Worm (Caenorhabditis elegans) whole organism, L2 larva: ENCODE measurements around the gene C52E2.3.

Experiments used
- C34F6.9 ChIP-seq: fragments of 150-350 bp; optimal IDR thresholded peaks from 2 replicates; lab custom pipeline; 2014; ENCODE audit warnings: missing biosample characterization, missing genetic modification characterization
- F13H6.1 ChIP-seq: sonication (generic microtip); optimal IDR thresholded peaks from 2 replicates; lab custom pipeline; 2016; ENCODE audit warnings: missing genetic modification characterization, missing compliant biosample characterization
- R02D3.7 ChIP-seq: fragments of 150-350 bp; optimal IDR thresholded peaks from 2 replicates; lab custom pipeline; 2014; ENCODE audit warnings: missing biosample characterization, missing genetic modification characterization
- Y55F3AM.14 ChIP-seq: fragments of 200-800 bp; sonication (Bioruptor generic); optimal IDR thresholded peaks from 2 replicates; lab custom pipeline; 2018; ENCODE audit warnings: mild to moderate bottlenecking, missing genetic modification characterization, missing compliant biosample characterization
- ZK546.5 ChIP-seq: sonication (generic microtip); optimal IDR thresholded peaks from 2 replicates; lab custom pipeline; 2017; ENCODE audit warnings: missing biosample characterization, missing genetic modification characterization
- alr-1 ChIP-seq: fragments of 150-350 bp; optimal IDR thresholded peaks from 2 replicates; lab custom pipeline; 2014; ENCODE audit warnings: missing biosample characterization, missing genetic modification characterization
- aly-2 ChIP-seq: fragments of 150-350 bp; optimal IDR thresholded peaks from 2 replicates; lab custom pipeline; 2014; ENCODE audit warnings: missing biosample characterization, missing genetic modification characterization
- ama-1 ChIP-seq: fragments of 150-350 bp; optimal IDR thresholded peaks from 2 replicates; lab custom pipeline; 2018; ENCODE audit warnings: inconsistent platforms
- blmp-1 ChIP-seq: sonication (generic microtip); optimal IDR thresholded peaks from 2 replicates; lab custom pipeline; 2017; ENCODE audit warnings: missing genetic modification characterization, mild to moderate bottlenecking, missing compliant biosample characterization, antibody characterized with exemption, moderate library complexity; ENCODE audit not compliant: insufficient read depth
- ceh-82 ChIP-seq: fragments of 150-350 bp; optimal IDR thresholded peaks from 2 replicates; lab custom pipeline; 2014; ENCODE audit warnings: missing biosample characterization, missing genetic modification characterization
- crh-2 ChIP-seq: sonication (generic microtip); optimal IDR thresholded peaks from 2 replicates; lab custom pipeline; 2017; ENCODE audit warnings: missing biosample characterization, missing genetic modification characterization
- egl-27 ChIP-seq: sonication (generic microtip); optimal IDR thresholded peaks from 3 replicates; lab custom pipeline; 2017; ENCODE audit warnings: missing biosample characterization, missing genetic modification reagents, missing genetic modification characterization
- elt-3 ChIP-seq: sonication (generic microtip); optimal IDR thresholded peaks from 2 replicates; lab custom pipeline; 2017; ENCODE audit warnings: missing biosample characterization, missing genetic modification characterization
- fos-1 ChIP-seq: fragments of 150-350 bp; optimal IDR thresholded peaks from 2 replicates; lab custom pipeline; 2014; ENCODE audit warnings: missing biosample characterization, missing genetic modification characterization
- gmeb-1 ChIP-seq: fragments of 150-350 bp; optimal IDR thresholded peaks from 2 replicates; lab custom pipeline; 2014; ENCODE audit warnings: missing biosample characterization, missing genetic modification characterization
- lin-11 ChIP-seq: fragments of 150-350 bp; sonication (generic microtip); optimal IDR thresholded peaks from 2 replicates; lab custom pipeline; 2014; ENCODE audit warnings: missing biosample characterization, missing genetic modification characterization, inconsistent platforms, mixed read lengths
- lin-13 ChIP-seq: fragments of 150-350 bp; optimal IDR thresholded peaks from 2 replicates; lab custom pipeline; 2014; ENCODE audit warnings: missing biosample characterization, missing genetic modification reagents, missing genetic modification characterization
- lin-39 ChIP-seq: fragments of 150-350 bp; optimal IDR thresholded peaks from 2 replicates; lab custom pipeline; 2014; ENCODE audit warnings: missing biosample characterization, missing genetic modification reagents, missing genetic modification characterization
- lsy-2 ChIP-seq, 2 experiments: fragments of 150-350 bp in 1 of 2; sonication (generic microtip) in 1 of 2; optimal IDR thresholded peaks; 2 replicates each; lab custom pipeline; 2014 to 2017; ENCODE audit warnings: missing biosample characterization in 2 of 2, missing genetic modification characterization in 2 of 2
- mab-5 ChIP-seq: fragments of 150-350 bp; optimal IDR thresholded peaks from 2 replicates; lab custom pipeline; 2014; ENCODE audit warnings: missing biosample characterization, missing genetic modification characterization
- mdl-1 ChIP-seq, 2 experiments: fragments of 150-350 bp in 1 of 2; sonication (generic microtip) in 1 of 2; optimal IDR thresholded peaks; 2 replicates each; lab custom pipeline; 2017; ENCODE audit warnings: missing biosample characterization in 2 of 2, missing genetic modification characterization in 2 of 2
- nhr-10 ChIP-seq: sonication (generic microtip); optimal IDR thresholded peaks from 2 replicates; lab custom pipeline; 2017; ENCODE audit warnings: missing biosample characterization, missing genetic modification characterization
- nhr-11 ChIP-seq: fragments of 150-350 bp; optimal IDR thresholded peaks from 2 replicates; lab custom pipeline; 2014; ENCODE audit warnings: missing biosample characterization, missing genetic modification characterization
- nhr-12 ChIP-seq: fragments of 150-350 bp; optimal IDR thresholded peaks from 2 replicates; lab custom pipeline; 2014; ENCODE audit warnings: missing biosample characterization, missing genetic modification characterization
- nhr-23 ChIP-seq: fragments of 150-350 bp; optimal IDR thresholded peaks from 2 replicates; lab custom pipeline; 2014; ENCODE audit warnings: missing biosample characterization, missing genetic modification reagents, missing genetic modification characterization
- nhr-237 ChIP-seq: fragments of 150-350 bp; optimal IDR thresholded peaks from 2 replicates; lab custom pipeline; 2014; ENCODE audit warnings: missing biosample characterization, missing genetic modification characterization
- nhr-6 ChIP-seq: fragments of 150-350 bp; optimal IDR thresholded peaks from 2 replicates; lab custom pipeline; 2014; ENCODE audit warnings: missing biosample characterization, missing genetic modification characterization
- nhr-77 ChIP-seq: fragments of 150-350 bp; optimal IDR thresholded peaks from 2 replicates; lab custom pipeline; 2014; ENCODE audit warnings: missing biosample characterization, missing genetic modification characterization
- peb-1 ChIP-seq: fragments of 150-350 bp; optimal IDR thresholded peaks from 2 replicates; lab custom pipeline; 2014; ENCODE audit warnings: missing biosample characterization, missing genetic modification characterization
- skn-1 ChIP-seq: sonication (generic microtip); optimal IDR thresholded peaks from 2 replicates; lab custom pipeline; 2017; ENCODE audit warnings: missing biosample characterization, missing genetic modification characterization
- sma-3 ChIP-seq: sonication (generic microtip); optimal IDR thresholded peaks from 2 replicates; lab custom pipeline; 2016; ENCODE audit warnings: missing genetic modification reagents, missing genetic modification characterization, missing compliant biosample characterization
- sma-9 ChIP-seq, 2 experiments: fragments of 150-350 bp in 1 of 2; sonication (generic microtip) in 1 of 2; optimal IDR thresholded peaks; 2 replicates each; lab custom pipeline; 2014 to 2016; ENCODE audit warnings: missing genetic modification characterization in 2 of 2, mild to moderate bottlenecking in 1 of 2, missing biosample characterization in 1 of 2, missing compliant biosample characterization in 1 of 2, missing genetic modification reagents in 1 of 2, moderate library complexity in 1 of 2
- snpc-4 ChIP-seq: fragments of 150-350 bp; optimal IDR thresholded peaks from 2 replicates; lab custom pipeline; 2014; ENCODE audit warnings: missing biosample characterization, missing genetic modification characterization
- unc-55 ChIP-seq: fragments of 150-350 bp; sonication (generic microtip); optimal IDR thresholded peaks from 3 replicates; lab custom pipeline; 2014; ENCODE audit warnings: missing biosample characterization, missing genetic modification reagents, missing genetic modification characterization
- zag-1 ChIP-seq: fragments of 150-350 bp; optimal IDR thresholded peaks from 2 replicates; lab custom pipeline; 2014; ENCODE audit warnings: missing biosample characterization, missing genetic modification characterization
- ztf-1 ChIP-seq: fragments of 200-800 bp; sonication (Bioruptor generic); conservative IDR thresholded peaks from 2 replicates; pipeline ENCODE4 v1.3.6; 2022; ENCODE audit warnings: missing genetic modification characterization, missing compliant biosample characterization
- ztf-11 ChIP-seq: sonication (generic microtip); optimal IDR thresholded peaks from 2 replicates; lab custom pipeline; 2017; ENCODE audit warnings: missing biosample characterization, missing genetic modification characterization
- ztf-4 ChIP-seq: fragments of 150-350 bp; optimal IDR thresholded peaks from 2 replicates; lab custom pipeline; 2014; ENCODE audit warnings: missing biosample characterization, missing genetic modification characterization

The C52E2.3 gene

DNA sequence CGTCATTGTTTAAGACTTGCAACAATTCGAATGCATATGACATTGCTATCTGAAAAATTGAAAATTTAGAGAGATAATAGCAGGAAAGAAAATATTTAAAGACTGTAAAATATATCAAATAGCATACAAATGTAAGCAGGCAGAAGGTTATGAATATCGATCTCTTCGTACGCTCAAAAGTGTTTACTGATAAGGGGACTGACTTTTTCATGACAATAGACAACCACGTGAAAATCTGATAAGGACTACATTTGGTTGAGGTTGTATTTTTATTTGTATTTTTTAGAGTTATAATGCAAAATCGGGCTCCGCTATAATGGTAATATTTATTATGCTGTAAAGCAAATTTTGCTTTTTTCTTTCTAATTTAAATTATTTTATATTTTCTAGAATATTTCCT is 8.2 kb upstream of the C52E2.3 start, which contains the start of the genes C52E2.5 and C52E2.4:
Gene C52E2.5 (minus strand): TSS at position 43 of the 400 bp plus-strand sequence.
Gene C52E2.4 (plus strand): TSS at position 252 of the 400 bp plus-strand sequence.
- TF ChIP-seq mab-5 (tag; lab: Kevin White, UChicago), result no peak
- no peak for TF ChIP-seq nhr-23 (tag; lab: Kevin White, UChicago)
- peak; percentile 65 for TF ChIP-seq skn-1 (tag; lab: Kevin White, UChicago)
- no peak for TF ChIP-seq unc-55 (GFP tag; lab: Kevin White, UChicago)
- TF ChIP-seq crh-2 (tag; lab: Kevin White, UChicago), result peak; percentile 36
- no peak for TF ChIP-seq ztf-1
- TF ChIP-seq fos-1 (tag; lab: Kevin White, UChicago), result peak; percentile 80
- peak; percentile 36 for TF ChIP-seq sma-9 (GFP tag; optimal IDR thresholded peaks at IDR 0.05; lab: Kevin White, UChicago)
- TF ChIP-seq sma-9 (tag; optimal IDR thresholded peaks at IDR 0.05; lab: Kevin White, UChicago), result no peak

DNA sequence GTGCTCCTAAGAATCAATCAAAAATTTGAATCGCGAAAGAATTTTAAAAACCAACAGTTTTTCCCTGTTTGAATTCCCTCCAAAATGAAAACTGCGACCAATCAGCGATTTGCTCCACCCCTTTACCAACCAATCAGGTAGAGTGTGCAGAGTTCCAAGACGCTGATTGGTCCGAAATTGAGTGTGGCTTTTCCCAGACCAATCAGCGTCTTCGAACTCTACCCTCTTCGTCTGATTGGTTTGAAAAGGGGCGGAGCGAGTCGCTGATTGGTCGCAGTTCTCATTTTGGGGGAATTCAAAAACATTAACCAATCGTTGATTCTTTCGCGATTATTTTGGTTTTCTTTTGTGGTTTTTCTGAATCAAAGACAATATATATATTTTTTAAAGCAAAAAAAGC is 6.5 kb upstream of the C52E2.3 start:
- no peak for TF ChIP-seq R02D3.7 (tag; lab: Kevin White, UChicago)
- TF ChIP-seq lsy-2 (tag; optimal IDR thresholded peaks at IDR 0.05; lab: Kevin White, UChicago), result no peak
- TF ChIP-seq mdl-1 (tag; optimal IDR thresholded peaks at IDR 0.05; lab: Kevin White, UChicago), result no peak
- TF ChIP-seq nhr-11 (tag; lab: Kevin White, UChicago), result no peak
- TF ChIP-seq ztf-4 (tag; lab: Kevin White, UChicago), result no peak
- no peak for TF ChIP-seq gmeb-1
- TF ChIP-seq ztf-11 (tag; lab: Kevin White, UChicago), result no peak
- TF ChIP-seq peb-1 (tag; lab: Kevin White, UChicago), result no peak
- TF ChIP-seq nhr-10 (tag; lab: Kevin White, UChicago), result no peak
- TF ChIP-seq lin-39 (tag; lab: Kevin White, UChicago), result no peak
- TF ChIP-seq mab-5 (tag; lab: Kevin White, UChicago), result no peak
- no peak for TF ChIP-seq crh-2 (tag; lab: Kevin White, UChicago)
- no peak for TF ChIP-seq nhr-77 (tag; lab: Kevin White, UChicago)

DNA sequence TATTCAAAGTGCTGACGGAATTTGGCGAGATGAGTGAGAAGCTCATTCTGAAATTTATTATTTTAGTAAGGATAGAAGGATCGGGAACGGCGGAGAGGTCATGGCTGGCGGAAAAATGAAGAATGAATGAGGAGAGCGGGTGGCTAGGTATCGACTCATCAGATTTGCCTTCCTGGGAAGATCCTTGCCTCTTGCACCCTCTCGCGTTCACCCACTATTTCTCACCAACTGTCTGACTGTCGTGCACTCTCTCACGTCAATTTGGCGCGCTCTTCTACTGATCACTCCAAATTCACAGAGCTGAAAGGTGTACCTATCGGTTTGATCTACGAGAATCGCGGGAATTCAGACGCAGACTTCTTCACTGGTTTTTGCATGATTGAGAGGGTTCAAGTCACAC is 2.9 kb upstream of the C52E2.3 start, which contains the start of gene fbxb-97:
Gene fbxb-97 (minus strand): TSS at position 53 of the 400 bp plus-strand sequence.
- TF ChIP-seq zag-1, result no peak
- no peak for TF ChIP-seq nhr-77 (tag; lab: Kevin White, UChicago)
- TF ChIP-seq elt-3, result no peak
- TF ChIP-seq nhr-6 (tag; lab: Kevin White, UChicago), result no peak
- no peak for TF ChIP-seq sma-3
- TF ChIP-seq ZK546.5 (tag; lab: Kevin White, UChicago), result no peak
- TF ChIP-seq sma-9 (GFP tag; optimal IDR thresholded peaks at IDR 0.05; lab: Kevin White, UChicago), result no peak
- TF ChIP-seq sma-9 (tag; optimal IDR thresholded peaks at IDR 0.05; lab: Kevin White, UChicago), result no peak
- TF ChIP-seq nhr-12, result no peak
- TF ChIP-seq lin-13, result no peak
- TF ChIP-seq mab-5 (tag; lab: Kevin White, UChicago), result no peak
- TF ChIP-seq F13H6.1 (tag; lab: Kevin White, UChicago), result no peak
- no peak for TF ChIP-seq gmeb-1
- no peak for TF ChIP-seq lsy-2 (tag; optimal IDR thresholded peaks at IDR 0.05; lab: Kevin White, UChicago)
- no peak for TF ChIP-seq fos-1 (tag; lab: Kevin White, UChicago)
- TF ChIP-seq blmp-1, result no peak
- no peak for TF ChIP-seq nhr-237 (tag; lab: Kevin White, UChicago)
- TF ChIP-seq ama-1 (lab: Kevin White, UChicago), result no peak
- TF ChIP-seq ztf-1, result no peak

DNA sequence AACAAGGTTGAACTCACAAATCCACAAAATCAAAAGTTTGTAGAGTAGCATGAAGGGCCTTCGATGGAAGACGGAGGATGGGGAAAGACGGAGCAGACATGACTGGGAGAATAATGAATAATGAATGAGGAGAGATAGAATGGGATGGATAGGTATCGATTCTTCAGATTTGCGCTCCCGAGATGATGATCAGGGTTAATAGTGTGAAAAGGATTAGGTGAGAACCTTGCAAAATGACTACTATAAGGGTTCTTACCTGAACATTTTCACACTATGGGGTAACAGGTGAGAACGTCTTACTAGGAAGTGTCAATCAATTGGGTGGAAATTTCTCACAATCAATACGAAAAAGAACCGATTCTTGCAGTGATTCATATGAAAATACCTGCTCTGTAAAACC is 745 bp upstream of the C52E2.3 start, which contains the start of gene fbxb-96:
Gene fbxb-96 (minus strand): TSS at position 101 of the 400 bp plus-strand sequence.
- TF ChIP-seq egl-27 (tag; lab: Kevin White, UChicago) (no peak), lin-11 (tag; lab: Kevin White, UChicago) (no peak), peb-1 (tag; lab: Kevin White, UChicago) (no peak), Y55F3AM.14 (GFP tag; lab: Kevin White, UChicago) (no peak), ceh-82 (no peak), nhr-12 (no peak), C34F6.9 (tag; lab: Kevin White, UChicago) (no peak), snpc-4 (tag; lab: Kevin White, UChicago) (no peak), alr-1 (tag; lab: Kevin White, UChicago) (no peak), aly-2 (tag; lab: Kevin White, UChicago) (no peak), lin-13 (no peak), nhr-77 (tag; lab: Kevin White, UChicago) (no peak), R02D3.7 (tag; lab: Kevin White, UChicago) (no peak), blmp-1 (no peak), lsy-2 (tag; optimal IDR thresholded peaks at IDR 0.05; lab: Kevin White, UChicago) (no peak), lin-39 (tag; lab: Kevin White, UChicago) (no peak), ZK546.5 (tag; lab: Kevin White, UChicago) (no peak), ztf-4 (tag; lab: Kevin White, UChicago) (no peak), mdl-1 (tag; optimal IDR thresholded peaks at IDR 0.05; lab: Kevin White, UChicago) (no peak)
